Fruit fly (Drosophila melanogaster) whole organism, embryonic: ENCODE measurements around the gene ATP8B.

ENCODE experiments used
- Adf1 ChIP-seq: fragments of 200-800 bp; sonication (Bioruptor generic); IDR thresholded peaks from 2 replicates; pipeline ENCODE4 v1.3.6; 2022; ENCODE audit warnings: missing biosample characterization, missing genetic modification characterization
- Atf3 ChIP-seq: fragments of 200-800 bp; sonication (Bioruptor generic); optimal IDR thresholded peaks from 3 replicates; lab custom pipeline; 2016; ENCODE audit warnings: missing biosample characterization, missing genetic modification characterization
- Awh ChIP-seq: fragments of 200-800 bp; sonication (Bioruptor generic); IDR thresholded peaks from 2 replicates; pipeline ENCODE4, ENCODE4 v1.3.6; 2022; ENCODE audit warnings: missing biosample characterization, missing genetic modification characterization
- CG10267 ChIP-seq: fragments of 200-800 bp; sonication (Bioruptor generic); optimal IDR thresholded peaks from 2 replicates; lab custom pipeline; 2018; ENCODE audit warnings: missing biosample characterization, mild to moderate bottlenecking, missing genetic modification characterization, moderate library complexity
- CG10959 ChIP-seq: fragments of 200-800 bp; sonication (Bioruptor generic); IDR thresholded peaks from 2 replicates; pipeline ENCODE4 v1.3.6; 2022; ENCODE audit warnings: missing biosample characterization, missing genetic modification characterization
- CG11456 ChIP-seq: fragments of 200-800 bp; sonication (Bioruptor generic); IDR thresholded peaks from 3 replicates; pipeline ENCODE4 v1.3.6; 2022; ENCODE audit warnings: missing biosample characterization, missing genetic modification characterization
- CG11695 ChIP-seq: fragments of 200-800 bp; sonication (Bioruptor generic); IDR thresholded peaks from 3 replicates; pipeline ENCODE4 v1.3.6; 2022; ENCODE audit warnings: missing biosample characterization, missing genetic modification characterization
- CG11723 ChIP-seq: fragments of 200-800 bp; sonication (Bioruptor generic); optimal IDR thresholded peaks from 2 replicates; lab custom pipeline; 2017; ENCODE audit warnings: missing biosample characterization, mild to moderate bottlenecking, missing genetic modification characterization
- CG12155 ChIP-seq: fragments of 200-800 bp; sonication (Bioruptor generic); optimal IDR thresholded peaks from 3 replicates; lab custom pipeline; 2016; ENCODE audit warnings: missing biosample characterization, missing genetic modification characterization
- CG12744 ChIP-seq: fragments of 200-800 bp; sonication (Bioruptor generic); optimal IDR thresholded peaks from 2 replicates; lab custom pipeline; 2016; ENCODE audit warnings: missing biosample characterization, missing genetic modification characterization
- CG12769 ChIP-seq: fragments of 200-800 bp; sonication (Bioruptor generic); optimal IDR thresholded peaks from 2 replicates; lab custom pipeline; 2019; ENCODE audit warnings: missing biosample characterization, mild to moderate bottlenecking, missing genetic modification characterization, moderate library complexity
- CG13287 ChIP-seq: fragments of 200-800 bp; sonication (Bioruptor generic); IDR thresholded peaks from 2 replicates; pipeline ENCODE4 v1.3.6; 2022; ENCODE audit warnings: missing biosample characterization, missing genetic modification characterization; ENCODE audit not compliant: partially characterized antibody
- CG13775 ChIP-seq: fragments of 200-800 bp; sonication (Bioruptor generic); optimal IDR thresholded peaks from 3 replicates; lab custom pipeline; 2017; ENCODE audit warnings: missing biosample characterization, mild to moderate bottlenecking, missing genetic modification characterization
- CG14441 ChIP-seq: fragments of 200-800 bp; sonication (Bioruptor generic); IDR thresholded peaks from 2 replicates; pipeline ENCODE4 v1.3.6; 2022; ENCODE audit warnings: missing biosample characterization, missing genetic modification characterization
- CG14667 ChIP-seq: fragments of 200-800 bp; sonication (Bioruptor generic); IDR thresholded peaks from 2 replicates; pipeline ENCODE4 v1.3.6; 2022; ENCODE audit warnings: missing biosample characterization, missing genetic modification characterization
- CG2199 ChIP-seq: fragments of 200-800 bp; sonication (Bioruptor generic); IDR thresholded peaks from 3 replicates; pipeline ENCODE4 v1.3.6; 2022; ENCODE audit warnings: missing biosample characterization, missing genetic modification characterization
- CG30431 ChIP-seq: fragments of 200-800 bp; sonication (Bioruptor generic); optimal IDR thresholded peaks from 2 replicates; lab custom pipeline; 2017; ENCODE audit warnings: missing biosample characterization, missing genetic modification characterization
- CG6272 ChIP-seq: fragments of 200-800 bp; sonication (Bioruptor generic); IDR thresholded peaks from 2 replicates; pipeline ENCODE4 v1.3.6; 2022; ENCODE audit warnings: missing biosample characterization, missing genetic modification characterization
- CG8089 ChIP-seq: fragments of 200-800 bp; sonication (Bioruptor generic); optimal IDR thresholded peaks from 3 replicates; lab custom pipeline; 2016; ENCODE audit warnings: missing biosample characterization, missing genetic modification characterization
- CG8944 ChIP-seq: fragments of 200-800 bp; sonication (Bioruptor generic); optimal IDR thresholded peaks from 3 replicates; lab custom pipeline; 2016; ENCODE audit warnings: missing biosample characterization, missing genetic modification characterization
- CG9817 ChIP-seq: fragments of 200-800 bp; sonication (Bioruptor generic); optimal IDR thresholded peaks from 2 replicates; lab custom pipeline; 2018; ENCODE audit warnings: missing biosample characterization, mild to moderate bottlenecking, missing genetic modification characterization, moderate library complexity
- D19A ChIP-seq: fragments of 200-800 bp; optimal IDR thresholded peaks from 3 replicates; lab custom pipeline; 2019; ENCODE audit warnings: missing biosample characterization, mild to moderate bottlenecking, missing genetic modification characterization, moderate library complexity
- Dp ChIP-seq: fragments of 200-800 bp; sonication (Bioruptor generic); optimal IDR thresholded peaks from 2 replicates; lab custom pipeline; 2018; ENCODE audit warnings: missing biosample characterization, mild to moderate bottlenecking, missing genetic modification characterization, moderate library complexity
- ERR ChIP-seq: fragments of 200-800 bp; sonication (Bioruptor generic); optimal IDR thresholded peaks from 2 replicates; lab custom pipeline; 2016; ENCODE audit warnings: missing biosample characterization, missing genetic modification characterization
- Ets97D ChIP-seq: fragments of 200-800 bp; sonication (Bioruptor generic); optimal IDR thresholded peaks from 3 replicates; lab custom pipeline; 2016; ENCODE audit warnings: missing biosample characterization, missing genetic modification characterization
- HLHmδ ChIP-seq: fragments of 200-800 bp; sonication (Bioruptor generic); optimal IDR thresholded peaks from 2 replicates; lab custom pipeline; 2018; ENCODE audit warnings: missing biosample characterization, mild to moderate bottlenecking, missing genetic modification characterization, moderate library complexity
- Hr51 ChIP-seq, 2 experiments: fragments of 200-800 bp; sonication (Bioruptor generic); optimal IDR thresholded peaks; 2 replicates in 1 of 2; 3 replicates in 1 of 2; lab custom pipeline; 2016 to 2018; ENCODE audit warnings: missing biosample characterization in 2 of 2, missing genetic modification characterization in 2 of 2, mild to moderate bottlenecking in 1 of 2, moderate library complexity in 1 of 2
- NFAT ChIP-seq: fragments of 200-800 bp; sonication (Bioruptor generic); IDR thresholded peaks from 2 replicates; pipeline ENCODE4 v1.3.6; 2022; ENCODE audit warnings: missing biosample characterization, missing genetic modification characterization
- Nf-YC ChIP-seq: fragments of 200-800 bp; optimal IDR thresholded peaks from 3 replicates; lab custom pipeline; 2019; ENCODE audit warnings: missing biosample characterization, mild to moderate bottlenecking, missing genetic modification characterization, moderate library complexity
- Oaz ChIP-seq: fragments of 200-800 bp; sonication (Bioruptor generic); IDR thresholded peaks from 2 replicates; pipeline ENCODE4 v1.3.6; 2022; ENCODE audit warnings: missing biosample characterization, missing genetic modification characterization
- Ptx1 ChIP-seq: fragments of 200-800 bp; sonication (Bioruptor generic); IDR thresholded peaks from 2 replicates; pipeline ENCODE4 v1.3.6; 2022; ENCODE audit warnings: missing biosample characterization, missing genetic modification characterization
- bowl ChIP-seq: fragments of 200-800 bp; sonication (Bioruptor generic); IDR thresholded peaks from 2 replicates; pipeline ENCODE4 v1.3.6; 2022; ENCODE audit warnings: missing biosample characterization, missing genetic modification characterization
- croc ChIP-seq: fragments of 200-800 bp; sonication (Bioruptor generic); conservative IDR thresholded peaks from 3 replicates; pipeline ENCODE4 v1.3.6; 2022; ENCODE audit warnings: missing biosample characterization, missing genetic modification characterization
- danr ChIP-seq: fragments of 200-800 bp; sonication (Bioruptor generic); IDR thresholded peaks from 2 replicates; pipeline ENCODE4 v1.3.6; 2022; ENCODE audit warnings: missing biosample characterization, missing genetic modification characterization
- dati ChIP-seq: fragments of 200-800 bp; sonication (Bioruptor generic); IDR thresholded peaks from 2 replicates; pipeline ENCODE4 v1.3.6; 2022; ENCODE audit warnings: missing biosample characterization, missing genetic modification characterization
- dpn ChIP-seq, 2 experiments: fragments of 200-800 bp; sonication (Bioruptor generic); optimal IDR thresholded peaks; 3 replicates each; lab custom pipeline; 2016; ENCODE audit warnings: missing biosample characterization in 2 of 2, missing genetic modification characterization in 2 of 2
- fd102C ChIP-seq: fragments of 200-800 bp; sonication (Bioruptor generic); optimal IDR thresholded peaks from 2 replicates; lab custom pipeline; 2018; ENCODE audit warnings: missing biosample characterization, mild to moderate bottlenecking, missing genetic modification characterization, moderate library complexity
- gem ChIP-seq: fragments of 200-800 bp; sonication (Bioruptor generic); optimal IDR thresholded peaks from 2 replicates; lab custom pipeline; 2019; ENCODE audit warnings: missing biosample characterization, mild to moderate bottlenecking, missing genetic modification characterization, moderate library complexity
- her ChIP-seq: fragments of 200-800 bp; sonication (Bioruptor generic); optimal IDR thresholded peaks from 2 replicates; lab custom pipeline; 2016; ENCODE audit warnings: missing biosample characterization, missing genetic modification characterization
- jigr1 ChIP-seq: fragments of 200-800 bp; sonication (Bioruptor generic); IDR thresholded peaks from 3 replicates; pipeline ENCODE4 v1.3.6; 2022; ENCODE audit warnings: missing biosample characterization, missing genetic modification characterization
- jing ChIP-seq: fragments of 200-800 bp; sonication (Bioruptor generic); optimal IDR thresholded peaks from 2 replicates; lab custom pipeline; 2018; ENCODE audit warnings: missing biosample characterization, mild to moderate bottlenecking, missing genetic modification characterization
- klu ChIP-seq: fragments of 200-800 bp; sonication (Bioruptor generic); IDR thresholded peaks from 2 replicates; pipeline ENCODE4 v1.3.6; 2022; ENCODE audit warnings: missing biosample characterization, missing genetic modification characterization
- knrl ChIP-seq: fragments of 200-800 bp; sonication (Bioruptor generic); IDR thresholded peaks from 3 replicates; pipeline ENCODE4 v1.3.6; 2022; ENCODE audit warnings: missing biosample characterization, missing genetic modification characterization; ENCODE audit not compliant: partially characterized antibody
- nerfin-2 ChIP-seq: fragments of 200-800 bp; sonication (Bioruptor generic); IDR thresholded peaks from 2 replicates; pipeline ENCODE4 v1.3.6; 2022; ENCODE audit warnings: missing biosample characterization, missing genetic modification characterization; ENCODE audit not compliant: partially characterized antibody
- pan ChIP-seq, 4 experiments: fragments of >200 bp in 3 of 4; fragments of 200-800 bp in 1 of 4; sonication (Bioruptor generic) in 1 of 4; optimal IDR thresholded peaks in 3 of 4; IDR thresholded peaks in 1 of 4; 2 replicates each; pipeline versions ENCODE4 v1.3.6 to Lab custom; 2017 to 2022; ENCODE audit warnings: missing biosample characterization in 2 of 4, missing genetic modification characterization in 2 of 4, mixed read lengths in 1 of 4
- pb ChIP-seq: fragments of 200-800 bp; sonication (Bioruptor generic); optimal IDR thresholded peaks from 3 replicates; lab custom pipeline; 2016; ENCODE audit warnings: missing biosample characterization, missing genetic modification characterization
- psq ChIP-seq: fragments of 200-800 bp; sonication (Bioruptor generic); optimal IDR thresholded peaks from 2 replicates; lab custom pipeline; 2017; ENCODE audit warnings: missing biosample characterization, missing genetic modification characterization
- tna ChIP-seq: fragments of 200-800 bp; sonication (Bioruptor generic); IDR thresholded peaks from 2 replicates; pipeline ENCODE4 v1.3.6; 2022; ENCODE audit warnings: missing biosample characterization, missing genetic modification characterization; ENCODE audit not compliant: partially characterized antibody
- wek ChIP-seq: fragments of 200-800 bp; sonication (Bioruptor generic); optimal IDR thresholded peaks from 3 replicates; lab custom pipeline; 2018; ENCODE audit warnings: missing biosample characterization, mild to moderate bottlenecking, missing genetic modification characterization, moderate library complexity
- yki ChIP-seq: fragments of >200 bp; optimal IDR thresholded peaks from 3 replicates; lab custom pipeline; 2018
- zf30C ChIP-seq: fragments of 200-800 bp; sonication (Bioruptor generic); optimal IDR thresholded peaks from 3 replicates; lab custom pipeline; 2018; ENCODE audit warnings: missing biosample characterization, mild to moderate bottlenecking, missing genetic modification characterization

ATP8B gene

dm6 chr3R:12078961-12079360 lies 11.5 kb downstream of the ATP8B start (continued):
- TF ChIP-seq jing (GFP tag; lab: Kevin White, UChicago) (peak; percentile 12), CG11695 (GFP tag; lab: Robert Waterston, UW) (peak; percentile 85; the same call in 2 of the 3 replicates), CG13775 (GFP tag; lab: Kevin White, UChicago) (peak; percentile 48), knrl (GFP tag; lab: Robert Waterston, UW) (no peak), Ets97D (GFP tag; lab: Kevin White, UChicago) (no peak), CG2199 (GFP tag; lab: Robert Waterston, UW) (no peak), NFAT (GFP tag; lab: Robert Waterston, UW) (peak; percentile 74; the same call in 1 of the 2 replicates), CG11723 (GFP tag; lab: Kevin White, UChicago) (no peak), jigr1 (GFP tag; lab: Robert Waterston, UW) (0 out of 3 replicates have a peak, but pooled peaks have one; percentile 10), fd102C (no peak), CG12155 (GFP tag; lab: Kevin White, UChicago) (peak; percentile 40), Atf3 (GFP tag; lab: Kevin White, UChicago) (no peak), bowl (GFP tag; lab: Robert Waterston, UW) (no peak), CG8944 (no peak), Nf-YC (tag; lab: Kevin White, UChicago) (no peak), CG8089 (GFP tag; lab: Kevin White, UChicago) (no peak), HLHmδ (GFP tag; lab: Kevin White, UChicago) (no peak), Dp (GFP tag; lab: Kevin White, UChicago) (no peak), dpn (GFP tag; optimal IDR thresholded peaks at IDR 0.05; lab: Kevin White, UChicago) (peak in 1 of 2 experiments; percentile 71), CG12769 (tag; lab: Kevin White, UChicago) (no peak), CG10959 (GFP tag; lab: Robert Waterston, UW) (no peak), CG30431 (GFP tag; lab: Kevin White, UChicago) (peak; percentile 15), Oaz (peak; percentile 80), pb (no peak), CG11456 (peak; percentile 77; the same call in 2 of the 3 replicates), Hr51 (GFP tag; optimal IDR thresholded peaks at IDR 0.05; lab: Kevin White, UChicago) (peak in 1 of 2 experiments; percentile 82), CG12744 (GFP tag; lab: Kevin White, UChicago) (no peak), klu (GFP tag; lab: Robert Waterston, UW) (peak; percentile 49; the same call in 1 of the 2 replicates), zf30C (GFP tag; lab: Kevin White, UChicago) (no peak), Adf1 (GFP tag; lab: Robert Waterston, UW) (peak; percentile 52), ERR (GFP tag; lab: Kevin White, UChicago) (no peak), dati (peak; percentile 57; the same call in 1 of the 2 replicates), Ptx1 (GFP tag; lab: Robert Waterston, UW) (peak; percentile 86), CG10267 (tag; lab: Kevin White, UChicago) (no peak), pan (optimal IDR thresholded peaks at IDR 0.05; lab: Kevin White, UChicago) (no peak), pan (GFP tag; optimal IDR thresholded peaks at IDR 0.05 in 1 of 2, IDR thresholded peaks at IDR 0.05 in 1 of 2) (peak in 1 of 2 experiments; percentile 92), nerfin-2 (GFP tag; lab: Robert Waterston, UW) (no peak), her (GFP tag; lab: Kevin White, UChicago) (no peak), CG13287 (GFP tag; lab: Robert Waterston, UW) (no peak), yki (lab: Kevin White, UChicago) (no peak), wek (GFP tag; lab: Kevin White, UChicago) (no peak), tna (GFP tag; lab: Robert Waterston, UW) (no peak), danr (GFP tag; lab: Robert Waterston, UW) (peak; percentile 14; the same call in 1 of the 2 replicates), Awh (GFP tag; lab: Robert Waterston, UW) (peak; percentile 80), gem (tag; lab: Kevin White, UChicago) (peak; percentile 86), croc (GFP tag; lab: Robert Waterston, UW) (peak; percentile 48; the same call in 2 of the 3 replicates), psq (peak; percentile 41), CG9817 (tag; lab: Kevin White, UChicago) (peak; percentile 78), D19A (tag; lab: Kevin White, UChicago) (no peak), CG14441 (GFP tag; lab: Robert Waterston, UW) (peak; percentile 85), CG14667 (GFP tag; lab: Robert Waterston, UW) (peak; percentile 52; the same call in 1 of the 2 replicates), CG6272 (GFP tag; lab: Robert Waterston, UW) (peak; percentile 69)
